Fruit fly (Drosophila melanogaster): ENCODE measurements around the gene hd.

The hd gene

DNA sequence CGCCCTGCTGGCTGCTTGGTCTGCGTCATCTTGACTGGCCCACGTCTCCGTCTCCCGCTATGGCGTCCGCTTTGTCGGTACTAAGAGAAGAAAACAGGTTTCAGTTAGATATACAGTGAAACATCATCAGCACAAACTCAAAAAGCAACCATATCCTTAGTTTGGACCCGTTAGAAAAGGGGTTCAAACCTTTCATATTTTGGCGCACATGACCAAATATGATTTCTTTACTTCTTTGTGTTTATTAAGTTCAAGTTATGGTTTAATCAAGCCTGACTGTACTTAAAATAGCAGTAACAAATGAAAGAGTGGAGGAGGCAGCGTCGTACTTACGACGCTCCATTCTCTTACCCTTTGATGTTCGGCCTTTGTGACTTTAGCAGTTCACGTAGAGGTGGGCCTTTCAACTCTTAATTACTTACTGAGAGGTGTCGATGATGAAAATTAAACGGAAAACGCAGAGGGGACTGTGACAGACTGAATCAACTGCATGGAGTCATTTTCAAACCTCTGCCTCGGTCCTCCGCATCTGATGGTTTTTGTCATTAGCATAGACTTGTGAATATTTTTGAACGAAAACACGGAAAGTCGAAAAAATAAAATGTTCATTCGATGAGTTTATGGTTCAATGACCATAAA, 13.0 kb downstream of the hd start:
- TF ChIP-seq bab1 (GFP tag; optimal IDR thresholded peaks at IDR 0.05), result no peak
- no peak for TF ChIP-seq CG7045 (GFP tag; optimal IDR thresholded peaks at IDR 0.05)
- no peak for TF ChIP-seq CG5204 (GFP tag; optimal IDR thresholded peaks at IDR 0.05)
- TF ChIP-seq cic (GFP tag; optimal IDR thresholded peaks at IDR 0.05), result no peak
- no peak for TF ChIP-seq CG11617 (GFP tag; optimal IDR thresholded peaks at IDR 0.05)
- no peak for TF ChIP-seq cnc (optimal IDR thresholded peaks at IDR 0.05)
- TF ChIP-seq Mnt (GFP tag; optimal IDR thresholded peaks at IDR 0.05), result no peak
- no peak for TF ChIP-seq toe (GFP tag; optimal IDR thresholded peaks at IDR 0.05)
- TF ChIP-seq CG33017 (tag; optimal IDR thresholded peaks at IDR 0.05), result peak; percentile 11
- no peak for TF ChIP-seq CG1620 (GFP tag; optimal IDR thresholded peaks at IDR 0.05)
- TF ChIP-seq CG14711 (tag; optimal IDR thresholded peaks at IDR 0.05), result peak; percentile 18

DNA sequence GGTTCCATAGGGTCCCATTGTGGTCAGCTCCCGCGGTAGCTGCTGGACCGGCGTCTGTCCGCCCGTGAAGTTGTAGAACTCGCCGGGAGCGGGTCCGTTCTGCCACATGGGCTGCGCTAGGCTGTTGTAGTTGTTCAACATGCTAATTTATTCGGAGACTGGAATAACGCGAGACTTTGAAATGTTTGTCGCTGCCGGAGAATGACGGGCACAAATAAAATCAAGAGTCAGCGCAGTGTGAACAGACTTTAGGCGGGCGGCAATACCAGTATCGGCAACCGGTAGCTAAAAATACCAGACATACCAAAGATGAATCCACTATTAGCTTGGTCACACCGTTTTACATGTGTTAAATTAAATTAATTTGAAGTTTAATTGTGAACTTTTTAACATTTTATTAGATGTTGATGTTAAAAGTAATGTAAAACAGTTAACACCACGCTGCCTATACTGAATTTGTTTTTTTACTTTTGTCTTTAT, 16.8 kb downstream of the hd start, which contains the start of gene Prosbeta7:
Prosbeta7 (minus strand) TSS at position 430 of the 480 bp plus-strand sequence.
- TF ChIP-seq tj (GFP tag; optimal IDR thresholded peaks at IDR 0.05) (no peak), cnc (optimal IDR thresholded peaks at IDR 0.05) (peak; percentile 96 to 98), bab1 (GFP tag; optimal IDR thresholded peaks at IDR 0.05) (peak; percentile 53), Mnt (GFP tag; optimal IDR thresholded peaks at IDR 0.05) (peak; percentile 11), CG11617 (GFP tag; optimal IDR thresholded peaks at IDR 0.05) (no peak), cic (GFP tag; optimal IDR thresholded peaks at IDR 0.05) (peak; percentile 6)

DNA sequence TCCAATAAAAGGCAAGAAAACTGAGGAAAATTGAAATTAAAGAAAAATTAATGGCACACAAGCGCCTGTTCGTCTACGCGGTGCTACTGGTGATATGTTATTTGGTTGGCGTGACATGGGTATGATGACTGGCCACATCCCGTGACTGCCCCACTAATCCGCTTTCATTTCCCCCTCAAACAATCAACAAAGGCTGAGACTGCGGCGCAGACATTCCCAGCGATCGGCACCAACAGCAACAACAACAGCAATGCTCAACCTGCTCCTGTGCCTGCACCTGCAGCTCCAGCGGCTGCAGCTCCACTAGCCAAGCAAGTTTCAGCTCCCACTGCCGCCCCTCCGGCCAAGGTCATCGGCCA, 19.6 kb downstream of the hd start:
- no peak for TF ChIP-seq ovo (GFP tag; optimal IDR thresholded peaks at IDR 0.05)
- TF ChIP-seq CG5204 (GFP tag; optimal IDR thresholded peaks at IDR 0.05), result no peak
- TF ChIP-seq bab1 (GFP tag; optimal IDR thresholded peaks at IDR 0.05), result no peak

DNA sequence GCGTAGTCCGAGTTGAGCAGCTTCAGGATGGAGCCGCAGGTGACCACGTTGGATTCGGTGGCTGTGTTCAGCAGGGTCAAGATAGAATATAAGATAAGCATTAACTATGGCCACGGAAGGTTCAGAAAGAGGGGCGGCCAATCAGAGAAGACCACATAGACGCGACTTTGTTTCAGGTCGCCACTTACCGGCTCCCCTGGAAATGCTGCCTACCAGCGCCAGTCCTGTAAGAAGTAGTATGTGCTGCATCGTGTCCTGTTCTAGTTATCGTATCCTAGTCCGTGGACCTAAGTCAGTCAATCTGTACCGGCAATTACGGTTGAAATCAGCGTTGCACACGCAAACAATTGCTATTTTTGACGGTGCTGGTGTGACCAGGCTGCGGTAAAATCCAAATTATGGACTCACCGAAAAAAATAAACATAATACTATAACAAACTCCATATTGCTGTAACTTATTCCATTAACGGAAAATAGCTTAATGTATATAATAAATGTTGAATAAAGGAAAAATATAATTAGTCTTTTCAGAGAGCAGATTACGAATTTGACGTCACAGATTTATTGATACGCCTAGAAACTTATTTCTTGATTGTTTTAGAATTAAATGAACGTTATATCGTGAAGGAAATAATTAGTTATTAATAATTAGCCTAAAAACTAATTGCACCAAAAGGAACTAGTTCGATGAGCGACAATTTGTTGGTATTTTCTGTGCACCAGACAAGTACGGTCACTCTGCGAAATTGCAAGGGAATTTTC, 20.2 kb downstream of the hd start, which contains the start of the genes CG11999 and CG1161:
CG11999 (minus strand) TSS at position 375 of the 762 bp plus-strand sequence.
CG1161 (plus strand) TSS at position 720 of the 762 bp plus-strand sequence.
- peak; percentile 9 for TF ChIP-seq tj (GFP tag; optimal IDR thresholded peaks at IDR 0.05)
- peak; percentile 17 for TF ChIP-seq pad (GFP tag; optimal IDR thresholded peaks at IDR 0.05)
- TF ChIP-seq CG14711 (tag; optimal IDR thresholded peaks at IDR 0.05), result no peak
- TF ChIP-seq Crg-1 (GFP tag; optimal IDR thresholded peaks at IDR 0.05), result peak; percentile 13

DNA sequence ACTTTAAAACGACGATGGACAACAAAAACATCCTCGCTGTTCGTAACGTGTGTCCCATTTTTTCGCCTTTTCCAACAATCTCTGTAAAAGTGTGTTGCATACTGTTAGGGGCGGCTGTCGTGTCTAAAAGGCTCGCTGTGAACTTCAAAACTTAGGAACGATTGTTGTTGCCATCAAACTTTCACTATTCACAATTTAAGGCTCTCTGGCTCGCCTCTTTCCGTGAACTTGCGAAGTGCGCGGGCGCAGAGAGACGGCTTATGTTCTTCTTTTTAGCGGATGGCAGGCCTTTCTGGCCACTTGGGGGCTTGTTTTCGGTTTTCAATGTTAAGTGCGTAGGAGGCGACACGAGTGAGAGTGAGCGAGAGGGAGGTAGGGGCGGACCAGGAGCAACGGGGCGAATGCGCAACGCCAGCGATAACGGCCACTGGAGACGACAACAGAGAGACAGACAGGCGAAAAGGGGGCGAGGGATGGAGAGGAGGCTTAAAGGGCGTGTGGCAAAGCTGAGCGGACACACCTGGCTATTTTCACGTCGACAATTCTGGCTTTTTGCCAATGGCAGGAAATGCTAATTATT, 24.3 kb downstream of the hd start, which contains the start of gene mtd:
mtd (minus strand) TSS at position 51 of the 580 bp plus-strand sequence.
- TF ChIP-seq ovo (GFP tag; optimal IDR thresholded peaks at IDR 0.05), result no peak
- no peak for TF ChIP-seq pad (GFP tag; optimal IDR thresholded peaks at IDR 0.05)
- TF ChIP-seq CG11617 (GFP tag; optimal IDR thresholded peaks at IDR 0.05), result no peak
- no peak for TF ChIP-seq Hr96 (GFP tag; optimal IDR thresholded peaks at IDR 0.05)
- no peak for TF ChIP-seq cnc (optimal IDR thresholded peaks at IDR 0.05)
- no peak for TF ChIP-seq toe (GFP tag; optimal IDR thresholded peaks at IDR 0.05)
- TF ChIP-seq CG33017 (tag; optimal IDR thresholded peaks at IDR 0.05), result no peak
- no peak for TF ChIP-seq CG7101 (tag; optimal IDR thresholded peaks at IDR 0.05)
- no peak for TF ChIP-seq bab1 (GFP tag; optimal IDR thresholded peaks at IDR 0.05)
- TF ChIP-seq Clk (GFP tag; optimal IDR thresholded peaks at IDR 0.05), result no peak
- TF ChIP-seq CG12768 (GFP tag; optimal IDR thresholded peaks at IDR 0.05), result no peak
- TF ChIP-seq CG5204 (GFP tag; optimal IDR thresholded peaks at IDR 0.05), result no peak
- no peak for TF ChIP-seq Mnt (GFP tag; optimal IDR thresholded peaks at IDR 0.05)
- no peak for TF ChIP-seq cic (GFP tag; optimal IDR thresholded peaks at IDR 0.05)
- TF ChIP-seq tj (GFP tag; optimal IDR thresholded peaks at IDR 0.05), result no peak
- TF ChIP-seq Crg-1 (GFP tag; optimal IDR thresholded peaks at IDR 0.05), result no peak
- TF ChIP-seq CG1620 (GFP tag; optimal IDR thresholded peaks at IDR 0.05), result no peak

- no peak for TF ChIP-seq Clk (GFP tag; optimal IDR thresholded peaks at IDR 0.05)
Observed at dm6 chr3R:5346707-5347323, 27.9 kb downstream of the hd start.

DNA sequence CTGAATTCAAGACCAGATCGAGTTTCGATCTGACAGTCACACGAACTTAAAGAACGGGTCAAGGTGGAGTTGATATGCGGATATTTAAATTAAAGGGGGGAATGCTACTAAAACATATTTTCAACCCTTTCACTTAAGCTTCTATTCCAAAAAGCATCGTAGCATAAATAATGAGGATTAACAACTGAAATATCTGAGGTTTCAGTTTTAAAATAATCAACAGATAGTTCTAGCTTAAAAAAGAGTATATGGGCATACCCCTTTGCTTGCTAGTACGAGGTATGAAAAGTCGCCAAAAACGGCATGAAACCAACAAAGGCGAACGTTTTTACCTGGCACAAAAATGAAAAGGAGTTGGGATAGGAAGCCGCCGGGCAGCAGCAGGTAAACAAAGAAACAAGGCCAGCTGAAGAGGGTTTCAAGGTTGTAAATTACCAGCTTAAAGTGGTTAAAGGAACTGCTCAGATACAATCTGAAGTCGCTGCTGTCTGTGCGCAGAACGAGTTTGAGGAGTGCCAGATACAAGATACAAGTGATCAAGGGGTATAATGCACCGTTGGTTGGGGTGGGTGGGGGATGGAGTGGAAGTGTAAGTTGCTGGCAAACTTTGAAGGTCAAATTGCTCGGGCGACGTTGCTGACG, 42.9 kb downstream of the hd start:
- TF ChIP-seq CG7101 (tag; optimal IDR thresholded peaks at IDR 0.05), result no peak
- no peak for TF ChIP-seq CG14711 (tag; optimal IDR thresholded peaks at IDR 0.05)
- no peak for TF ChIP-seq CG5204 (GFP tag; optimal IDR thresholded peaks at IDR 0.05)
- no peak for TF ChIP-seq CG33017 (tag; optimal IDR thresholded peaks at IDR 0.05)
- TF ChIP-seq bab1 (GFP tag; optimal IDR thresholded peaks at IDR 0.05), result no peak
- no peak for TF ChIP-seq pad (GFP tag; optimal IDR thresholded peaks at IDR 0.05)
- no peak for TF ChIP-seq Crg-1 (GFP tag; optimal IDR thresholded peaks at IDR 0.05)
- no peak for TF ChIP-seq cic (GFP tag; optimal IDR thresholded peaks at IDR 0.05)
- TF ChIP-seq Mnt (GFP tag; optimal IDR thresholded peaks at IDR 0.05), result no peak
- TF ChIP-seq CG12768 (GFP tag; optimal IDR thresholded peaks at IDR 0.05), result no peak
- TF ChIP-seq Hr96 (GFP tag; optimal IDR thresholded peaks at IDR 0.05), result no peak
- no peak for TF ChIP-seq Clk (GFP tag; optimal IDR thresholded peaks at IDR 0.05)
- TF ChIP-seq toe (GFP tag; optimal IDR thresholded peaks at IDR 0.05), result no peak
- no peak for TF ChIP-seq CG1620 (GFP tag; optimal IDR thresholded peaks at IDR 0.05)
- TF ChIP-seq CG7045 (GFP tag; optimal IDR thresholded peaks at IDR 0.05), result no peak
- no peak for TF ChIP-seq cnc (optimal IDR thresholded peaks at IDR 0.05)
- TF ChIP-seq CG11617 (GFP tag; optimal IDR thresholded peaks at IDR 0.05), result no peak

Measured in whole organism, adult.